Worm (Caenorhabditis elegans) whole organism, L2 larva: ENCODE measurements around the gene C23G10.11.
A peak's percentile ranks its signal among the peaks of the same experiment; 100 is the strongest.

Source experiments
- C34F6.9 ChIP-seq: fragments of 150-350 bp; optimal IDR thresholded peaks from 2 replicates; lab custom pipeline; 2014; ENCODE audit warnings: missing biosample characterization, missing genetic modification characterization
- alr-1 ChIP-seq: fragments of 150-350 bp; optimal IDR thresholded peaks from 2 replicates; lab custom pipeline; 2014; ENCODE audit warnings: missing biosample characterization, missing genetic modification characterization
- ama-1 ChIP-seq: fragments of 150-350 bp; optimal IDR thresholded peaks from 2 replicates; lab custom pipeline; 2018; ENCODE audit warnings: inconsistent platforms
- blmp-1 ChIP-seq: sonication (generic microtip); optimal IDR thresholded peaks from 2 replicates; lab custom pipeline; 2017; ENCODE audit warnings: missing genetic modification characterization, mild to moderate bottlenecking, missing compliant biosample characterization, antibody characterized with exemption, moderate library complexity; ENCODE audit not compliant: insufficient read depth
- ceh-16 ChIP-seq: fragments of 150-350 bp; optimal IDR thresholded peaks from 2 replicates; lab custom pipeline; 2014; ENCODE audit warnings: missing biosample characterization, missing genetic modification characterization
- ceh-82 ChIP-seq: fragments of 150-350 bp; optimal IDR thresholded peaks from 2 replicates; lab custom pipeline; 2014; ENCODE audit warnings: missing biosample characterization, missing genetic modification characterization
- crh-2 ChIP-seq: sonication (generic microtip); optimal IDR thresholded peaks from 2 replicates; lab custom pipeline; 2017; ENCODE audit warnings: missing biosample characterization, missing genetic modification characterization
- egl-27 ChIP-seq: sonication (generic microtip); optimal IDR thresholded peaks from 3 replicates; lab custom pipeline; 2017; ENCODE audit warnings: missing biosample characterization, missing genetic modification reagents, missing genetic modification characterization
- elt-1 ChIP-seq: fragments of 150-350 bp; optimal IDR thresholded peaks from 2 replicates; lab custom pipeline; 2014; ENCODE audit warnings: missing biosample characterization, missing genetic modification characterization
- elt-3 ChIP-seq: sonication (generic microtip); optimal IDR thresholded peaks from 2 replicates; lab custom pipeline; 2017; ENCODE audit warnings: missing biosample characterization, missing genetic modification characterization
- fos-1 ChIP-seq: fragments of 150-350 bp; optimal IDR thresholded peaks from 2 replicates; lab custom pipeline; 2014; ENCODE audit warnings: missing biosample characterization, missing genetic modification characterization
- gmeb-1 ChIP-seq: fragments of 150-350 bp; optimal IDR thresholded peaks from 2 replicates; lab custom pipeline; 2014; ENCODE audit warnings: missing biosample characterization, missing genetic modification characterization
- lin-11 ChIP-seq: fragments of 150-350 bp; sonication (generic microtip); optimal IDR thresholded peaks from 2 replicates; lab custom pipeline; 2014; ENCODE audit warnings: missing biosample characterization, missing genetic modification characterization, inconsistent platforms, mixed read lengths
- lin-13 ChIP-seq: fragments of 150-350 bp; optimal IDR thresholded peaks from 2 replicates; lab custom pipeline; 2014; ENCODE audit warnings: missing biosample characterization, missing genetic modification reagents, missing genetic modification characterization
- lin-39 ChIP-seq: fragments of 150-350 bp; optimal IDR thresholded peaks from 2 replicates; lab custom pipeline; 2014; ENCODE audit warnings: missing biosample characterization, missing genetic modification reagents, missing genetic modification characterization
- lsy-2 ChIP-seq, 2 experiments: fragments of 150-350 bp in 1 of 2; sonication (generic microtip) in 1 of 2; optimal IDR thresholded peaks; 2 replicates each; lab custom pipeline; 2014 to 2017; ENCODE audit warnings: missing biosample characterization in 2 of 2, missing genetic modification characterization in 2 of 2
- mab-5 ChIP-seq: fragments of 150-350 bp; optimal IDR thresholded peaks from 2 replicates; lab custom pipeline; 2014; ENCODE audit warnings: missing biosample characterization, missing genetic modification characterization
- mbf-1 ChIP-seq: sonication (generic microtip); optimal IDR thresholded peaks from 2 replicates; lab custom pipeline; 2017; ENCODE audit warnings: missing biosample characterization, missing genetic modification characterization
- nhr-11 ChIP-seq: fragments of 150-350 bp; optimal IDR thresholded peaks from 2 replicates; lab custom pipeline; 2014; ENCODE audit warnings: missing biosample characterization, missing genetic modification characterization
- nhr-12 ChIP-seq: fragments of 150-350 bp; optimal IDR thresholded peaks from 2 replicates; lab custom pipeline; 2014; ENCODE audit warnings: missing biosample characterization, missing genetic modification characterization
- nhr-129 ChIP-seq: fragments of 150-350 bp; optimal IDR thresholded peaks from 2 replicates; lab custom pipeline; 2014; ENCODE audit warnings: missing biosample characterization, missing genetic modification characterization
- nhr-23 ChIP-seq: fragments of 150-350 bp; optimal IDR thresholded peaks from 2 replicates; lab custom pipeline; 2014; ENCODE audit warnings: missing biosample characterization, missing genetic modification reagents, missing genetic modification characterization
- nhr-237 ChIP-seq: fragments of 150-350 bp; optimal IDR thresholded peaks from 2 replicates; lab custom pipeline; 2014; ENCODE audit warnings: missing biosample characterization, missing genetic modification characterization
- nhr-25 ChIP-seq: fragments of 150-350 bp; sonication (generic microtip); optimal IDR thresholded peaks from 3 replicates; lab custom pipeline; 2014; ENCODE audit warnings: missing biosample characterization, missing genetic modification characterization
- peb-1 ChIP-seq: fragments of 150-350 bp; optimal IDR thresholded peaks from 2 replicates; lab custom pipeline; 2014; ENCODE audit warnings: missing biosample characterization, missing genetic modification characterization
- sem-4 ChIP-seq: fragments of 150-350 bp; optimal IDR thresholded peaks from 2 replicates; lab custom pipeline; 2014; ENCODE audit warnings: missing biosample characterization, missing genetic modification reagents, missing genetic modification characterization
- skn-1 ChIP-seq: sonication (generic microtip); optimal IDR thresholded peaks from 2 replicates; lab custom pipeline; 2017; ENCODE audit warnings: missing biosample characterization, missing genetic modification characterization
- sma-3 ChIP-seq: sonication (generic microtip); optimal IDR thresholded peaks from 2 replicates; lab custom pipeline; 2016; ENCODE audit warnings: missing genetic modification reagents, missing genetic modification characterization, missing compliant biosample characterization
- sma-9 ChIP-seq, 2 experiments: fragments of 150-350 bp in 1 of 2; sonication (generic microtip) in 1 of 2; optimal IDR thresholded peaks; 2 replicates each; lab custom pipeline; 2014 to 2016; ENCODE audit warnings: missing genetic modification characterization in 2 of 2, mild to moderate bottlenecking in 1 of 2, missing biosample characterization in 1 of 2, missing compliant biosample characterization in 1 of 2, missing genetic modification reagents in 1 of 2, moderate library complexity in 1 of 2
- snpc-4 ChIP-seq: fragments of 150-350 bp; optimal IDR thresholded peaks from 2 replicates; lab custom pipeline; 2014; ENCODE audit warnings: missing biosample characterization, missing genetic modification characterization
- unc-39 ChIP-seq: fragments of 150-350 bp; optimal IDR thresholded peaks from 2 replicates; lab custom pipeline; 2014; ENCODE audit warnings: missing biosample characterization, missing genetic modification characterization
- unc-55 ChIP-seq: fragments of 150-350 bp; sonication (generic microtip); optimal IDR thresholded peaks from 3 replicates; lab custom pipeline; 2014; ENCODE audit warnings: missing biosample characterization, missing genetic modification reagents, missing genetic modification characterization
- unc-62 ChIP-seq: fragments of 150-350 bp; optimal IDR thresholded peaks from 2 replicates; lab custom pipeline; 2014; ENCODE audit warnings: missing biosample characterization, missing genetic modification reagents, missing genetic modification characterization
- ztf-1 ChIP-seq: fragments of 200-800 bp; sonication (Bioruptor generic); conservative IDR thresholded peaks from 2 replicates; pipeline ENCODE4 v1.3.6; 2022; ENCODE audit warnings: missing genetic modification characterization, missing compliant biosample characterization
- ztf-11 ChIP-seq: sonication (generic microtip); optimal IDR thresholded peaks from 2 replicates; lab custom pipeline; 2017; ENCODE audit warnings: missing biosample characterization, missing genetic modification characterization

Gene C23G10.11

ce11 chrIII:6251511-6251910 lies 36.1 kb upstream of the C23G10.11 start, which contains the start of gene amdh-1:
Gene amdh-1 (plus strand): TSS chrIII:6251811.
- TF ChIP-seq unc-55 (no peak), crh-2 (no peak), sma-3 (no peak), gmeb-1 (no peak), fos-1 (tag; lab: Kevin White, UChicago) (no peak), lin-39 (no peak), ztf-11 (tag; lab: Kevin White, UChicago) (no peak), ama-1 (lab: Kevin White, UChicago) (no peak), alr-1 (no peak), nhr-25 (no peak), ztf-1 (GFP tag; lab: Robert Waterston, UW) (no peak), elt-1 (tag; lab: Kevin White, UChicago) (no peak), sem-4 (tag; lab: Kevin White, UChicago) (no peak)

DNA sequence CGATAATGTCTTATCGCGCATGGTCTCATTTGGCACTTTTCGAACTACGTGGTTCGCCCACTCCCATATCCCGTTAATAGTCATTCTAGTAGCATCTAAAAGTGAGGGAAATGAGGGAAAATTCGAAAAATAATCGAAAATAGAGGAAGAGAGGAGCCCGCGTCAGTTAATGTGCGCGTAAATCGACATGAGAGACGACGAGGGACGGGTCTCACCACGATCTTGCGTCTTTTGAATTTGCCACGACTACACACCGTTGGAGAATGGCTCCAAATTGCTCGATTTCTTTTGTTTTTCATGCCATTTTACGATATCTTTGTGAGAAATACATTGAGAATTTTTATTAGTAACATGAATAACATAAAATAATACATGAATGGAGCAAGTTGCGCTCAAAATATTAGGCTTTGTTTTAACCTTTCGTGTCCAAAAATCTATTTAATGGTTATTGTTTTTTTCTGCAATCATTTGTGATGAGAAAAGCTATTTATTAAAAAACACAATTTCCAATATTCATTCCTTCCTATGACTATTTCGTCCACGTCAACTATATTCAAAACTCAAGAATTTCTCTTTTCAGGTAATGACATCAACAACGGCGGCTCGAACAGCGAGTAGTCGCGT lies 32.8 kb upstream of the C23G10.11 start, which contains the start of the genes gen-1 and stt-3:
TSS of gene gen-1 (minus strand) at position 95 of the 624 bp plus-strand sequence.
TSS of gene stt-3 (plus strand) at position 574 of the 624 bp plus-strand sequence.
- TF ChIP-seq C34F6.9 (peak; percentile 18), blmp-1 (tag; lab: Kevin White, UChicago) (no peak), nhr-129 (tag; lab: Kevin White, UChicago) (peak; percentile 43), crh-2 (peak; percentile 86), sma-9 (GFP tag; optimal IDR thresholded peaks at IDR 0.05; lab: Kevin White, UChicago) (no peak), sma-9 (tag; optimal IDR thresholded peaks at IDR 0.05; lab: Kevin White, UChicago) (no peak), ceh-16 (tag; lab: Kevin White, UChicago) (no peak)

DNA sequence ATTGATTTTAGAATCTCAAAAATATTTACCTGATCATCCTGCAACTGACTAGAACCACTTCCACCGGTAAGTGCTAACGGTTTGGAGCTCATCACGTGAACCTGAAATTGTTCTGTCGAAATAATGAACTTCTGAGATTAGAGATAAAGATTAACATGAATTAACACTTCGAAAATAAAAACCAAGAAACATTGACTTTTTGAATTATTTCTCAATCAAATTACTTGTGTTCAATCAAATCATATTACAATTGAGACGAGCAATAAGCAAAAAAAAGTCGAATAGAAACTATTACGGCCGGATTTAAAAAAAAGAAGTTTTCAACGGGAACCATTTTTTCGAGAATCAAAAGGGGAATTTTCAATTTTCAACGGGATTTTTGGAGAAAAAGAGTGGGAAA lies 30.4 kb upstream of the C23G10.11 start, which contains the start of gene bcas-2:
TSS of gene bcas-2 (minus strand) at position 101 of the 400 bp plus-strand sequence.
- TF ChIP-seq nhr-11 (no peak), nhr-23 (tag; lab: Kevin White, UChicago) (no peak), lsy-2 (tag; optimal IDR thresholded peaks at IDR 0.05; lab: Kevin White, UChicago) (no peak), peb-1 (tag; lab: Kevin White, UChicago) (no peak), nhr-12 (no peak), egl-27 (tag; lab: Kevin White, UChicago) (no peak), crh-2 (no peak), unc-62 (GFP tag; lab: Kevin White, UChicago) (no peak), snpc-4 (tag; lab: Kevin White, UChicago) (no peak)

DNA sequence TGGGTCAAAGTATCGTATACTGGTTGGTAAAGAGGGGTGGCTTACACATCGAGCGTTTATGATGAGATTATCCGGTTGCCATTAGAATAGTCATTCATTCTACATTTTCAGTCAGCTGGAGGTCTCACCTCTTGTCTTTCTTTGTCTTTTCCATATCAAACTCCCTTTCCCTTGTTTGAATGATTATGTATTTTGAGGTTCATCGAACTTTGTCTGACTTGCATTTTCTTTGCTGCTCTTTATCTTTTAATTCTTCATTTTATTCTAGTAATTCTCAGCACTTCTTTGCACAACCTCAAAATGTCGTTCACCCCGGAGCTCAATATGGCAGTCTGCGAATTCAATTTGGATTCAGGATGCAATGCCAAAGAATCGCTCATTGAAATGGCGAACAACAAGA lies 25.2 kb upstream of the C23G10.11 start, which contains the start of gene T12A2.3:
TSS of gene T12A2.3 (plus strand) at position 301 of the 400 bp plus-strand sequence.
- TF ChIP-seq mab-5 (tag; lab: Kevin White, UChicago) (no peak), lin-11 (tag; lab: Kevin White, UChicago) (no peak), crh-2 (no peak), snpc-4 (tag; lab: Kevin White, UChicago) (no peak), nhr-12 (no peak), nhr-237 (tag; lab: Kevin White, UChicago) (no peak), blmp-1 (tag; lab: Kevin White, UChicago) (no peak), unc-55 (no peak), C34F6.9 (no peak), fos-1 (tag; lab: Kevin White, UChicago) (no peak), lin-13 (GFP tag; lab: Kevin White, UChicago) (no peak), ceh-82 (no peak)

- TF ChIP-seq nhr-23 (tag; lab: Kevin White, UChicago) (no peak), elt-3 (tag; lab: Kevin White, UChicago) (no peak), nhr-11 (no peak), nhr-237 (tag; lab: Kevin White, UChicago) (no peak), peb-1 (tag; lab: Kevin White, UChicago) (no peak), mbf-1 (tag; lab: Kevin White, UChicago) (no peak), lsy-2 (tag; optimal IDR thresholded peaks at IDR 0.05; lab: Kevin White, UChicago) (no peak), nhr-12 (no peak), unc-39 (tag; lab: Kevin White, UChicago) (no peak), sma-3 (no peak), skn-1 (tag; lab: Kevin White, UChicago) (no peak), egl-27 (tag; lab: Kevin White, UChicago) (no peak)
Measured at ce11 chrIII:6236649-6237048, 21.3 kb upstream of the C23G10.11 start, which contains the start of gene T12A2.21. Gene T12A2.21 (minus strand): TSS chrIII:6236749.
